Worm (Caenorhabditis elegans) whole organism, early embryonic: Measurements from ENCODE around the gene Y48A6B.3.
"Not testable (repeated sequence)": the region's sequence is repeated elsewhere in the genome, so short reads cannot be mapped to it uniquely, and the experiment has no call there.

ENCODE experiments used
- B0310.2 ChIP-seq: sonication (generic microtip); optimal IDR thresholded peaks from 2 replicates; lab custom pipeline; 2016; ENCODE audit warnings: mild to moderate bottlenecking, missing genetic modification characterization, missing compliant biosample characterization
- F13C5.2 ChIP-seq: sonication (generic microtip); optimal IDR thresholded peaks from 2 replicates; lab custom pipeline; 2017; ENCODE audit warnings: mild to moderate bottlenecking, missing genetic modification characterization, inconsistent platforms, missing compliant biosample characterization
- aly-1 ChIP-seq: sonication (generic microtip); optimal IDR thresholded peaks from 2 replicates; lab custom pipeline; 2016; ENCODE audit warnings: missing genetic modification characterization, missing compliant biosample characterization
- ama-1 ChIP-seq: fragments of 150-350 bp; optimal IDR thresholded peaks from 2 replicates; lab custom pipeline; 2014
- ceh-13 ChIP-seq: fragments of 200-800 bp; sonication (Bioruptor generic); optimal IDR thresholded peaks from 2 replicates; lab custom pipeline; 2018; ENCODE audit warnings: mild to moderate bottlenecking, missing genetic modification characterization, missing compliant biosample characterization
- ceh-36 ChIP-seq: sonication (generic microtip); optimal IDR thresholded peaks from 2 replicates; lab custom pipeline; 2016; ENCODE audit warnings: missing genetic modification characterization, inconsistent platforms, missing compliant biosample characterization
- ets-7 ChIP-seq: sonication (generic microtip); optimal IDR thresholded peaks from 2 replicates; lab custom pipeline; 2016; ENCODE audit warnings: missing genotype, missing genetic modification characterization, missing compliant biosample characterization
- flt-1 ChIP-seq: fragments of 200-800 bp; sonication (Bioruptor generic); IDR thresholded peaks from 2 replicates; pipeline ENCODE4 v1.3.6; 2022; ENCODE audit warnings: missing genetic modification characterization, missing compliant biosample characterization
- hmbx-1 ChIP-seq: sonication (generic microtip); optimal IDR thresholded peaks from 2 replicates; lab custom pipeline; 2016; ENCODE audit warnings: mild to moderate bottlenecking, missing genetic modification characterization, missing compliant biosample characterization
- hmg-4 ChIP-seq: fragments of 200-800 bp; sonication (Bioruptor generic); optimal IDR thresholded peaks from 2 replicates; lab custom pipeline; 2018; ENCODE audit warnings: mild to moderate bottlenecking, missing genetic modification characterization, missing compliant biosample characterization
- hnd-1 ChIP-seq: sonication (generic microtip); optimal IDR thresholded peaks from 2 replicates; lab custom pipeline; 2016; ENCODE audit warnings: missing genetic modification characterization, missing compliant biosample characterization
- pes-1 ChIP-seq: fragments of 200-800 bp; sonication (Bioruptor generic); IDR thresholded peaks from 2 replicates; pipeline ENCODE4 v1.3.6; 2022; ENCODE audit warnings: missing genetic modification reagents, missing genetic modification characterization, missing compliant biosample characterization
- scrt-1 ChIP-seq: fragments of 200-800 bp; sonication (Bioruptor generic); IDR thresholded peaks from 2 replicates; pipeline ENCODE4 v1.3.6; 2022; ENCODE audit warnings: missing genetic modification characterization, missing compliant biosample characterization
- sea-1 ChIP-seq: fragments of 200-800 bp; sonication (Bioruptor generic); conservative IDR thresholded peaks from 2 replicates; pipeline ENCODE4 v1.3.6; 2022; ENCODE audit warnings: missing genetic modification characterization, missing compliant biosample characterization
- tbx-11 ChIP-seq: fragments of 200-800 bp; sonication (Bioruptor generic); IDR thresholded peaks from 2 replicates; pipeline ENCODE4 v1.3.6; 2022; ENCODE audit warnings: missing genetic modification characterization, missing compliant biosample characterization
- tbx-37 ChIP-seq: fragments of 200-800 bp; sonication (Bioruptor generic); conservative IDR thresholded peaks from 2 replicates; pipeline ENCODE4 v1.3.6; 2022; ENCODE audit warnings: missing genetic modification reagents, missing genetic modification characterization, missing compliant biosample characterization
- tra-4 ChIP-seq: sonication (generic microtip); optimal IDR thresholded peaks from 2 replicates; lab custom pipeline; 2017; ENCODE audit warnings: missing genetic modification characterization, missing compliant biosample characterization

Gene Y48A6B.3

DNA sequence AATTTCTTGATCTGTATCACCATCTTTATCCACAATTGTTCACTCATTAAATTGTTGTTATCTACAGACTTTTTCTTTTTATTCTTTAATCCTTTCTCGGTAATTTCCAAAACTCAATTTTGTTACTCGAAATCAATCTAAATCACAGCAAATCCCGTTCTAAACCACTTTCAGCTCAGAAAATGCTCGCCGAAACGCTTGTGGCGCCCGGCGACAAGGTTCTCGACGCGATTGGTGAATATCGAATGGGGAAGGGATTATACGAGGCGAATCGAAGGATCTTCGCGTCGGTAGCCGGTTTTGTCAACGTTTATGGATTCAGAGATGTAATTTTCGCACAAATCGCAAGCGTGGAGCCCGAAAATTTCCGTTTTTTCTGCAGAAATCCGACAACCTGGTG lies 847 bp downstream of the Y48A6B.3 start, which contains the start of gene exos-1:
exos-1 (plus strand) TSS at position 175 of the 400 bp plus-strand sequence.
- TF ChIP-seq ceh-36, result peak; percentile 30
- no peak for TF ChIP-seq tbx-37

DNA sequence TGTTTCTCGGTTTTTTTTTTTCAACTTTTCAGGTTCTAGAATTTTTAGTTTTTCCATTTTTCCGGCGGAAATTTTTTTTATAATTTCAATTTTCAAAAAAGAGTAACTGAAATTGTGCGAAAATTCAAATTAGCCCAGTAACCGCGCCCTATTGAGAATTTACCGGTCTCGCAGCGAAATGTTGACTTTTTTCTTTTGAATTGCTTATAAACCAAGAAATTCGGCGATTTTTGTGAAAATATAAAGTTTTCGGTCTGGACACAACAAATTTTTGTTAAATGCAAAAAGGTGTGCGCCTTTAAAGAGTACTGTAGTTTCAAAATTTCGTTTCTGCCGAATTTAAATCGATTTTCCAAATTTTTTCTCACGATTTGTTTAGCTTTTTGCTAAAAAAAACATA lies 2.6 kb downstream of the Y48A6B.3 start:
- TF ChIP-seq tbx-37 (no peak), hmg-4 (GFP tag; lab: Kevin White, UChicago) (no peak), ceh-36 (no peak), tra-4 (tag; lab: Kevin White, UChicago) (no peak), tbx-11 (GFP tag; lab: Robert Waterston, UW) (no peak), scrt-1 (no peak), sea-1 (GFP tag; lab: Robert Waterston, UW) (no peak)

DNA sequence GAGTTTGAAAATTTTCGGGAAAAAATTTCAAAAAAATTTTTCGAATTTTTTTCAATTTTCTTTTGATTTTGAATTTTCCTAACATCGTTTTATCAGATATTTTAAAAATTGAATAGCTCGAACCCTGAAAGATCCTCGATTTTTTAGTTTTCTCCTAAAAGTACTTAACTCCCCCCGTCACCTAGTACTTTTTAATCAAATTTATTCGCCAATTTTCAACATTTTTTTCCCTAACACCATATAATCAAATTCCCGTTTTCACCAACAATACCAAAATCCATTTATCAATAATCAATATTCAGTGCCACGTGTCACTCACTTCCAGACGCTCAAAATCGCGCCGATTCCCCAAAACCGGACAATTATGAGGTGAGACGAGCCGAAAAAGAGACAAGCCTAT lies 4.2 kb downstream of the Y48A6B.3 start, which contains the start of gene kvs-4:
kvs-4 (plus strand) TSS at position 301 of the 400 bp plus-strand sequence.
- TF ChIP-seq tra-4 (tag; lab: Kevin White, UChicago), result no peak
- TF ChIP-seq ceh-36, result no peak
- TF ChIP-seq sea-1 (GFP tag; lab: Robert Waterston, UW), result no peak
- TF ChIP-seq hnd-1 (tag; lab: Kevin White, UChicago), result no peak
- no peak for TF ChIP-seq ama-1 (lab: Kevin White, UChicago)
- no peak for TF ChIP-seq aly-1
- no peak for TF ChIP-seq tbx-11 (GFP tag; lab: Robert Waterston, UW)
- no peak for TF ChIP-seq flt-1 (GFP tag; lab: Robert Waterston, UW)
- no peak for TF ChIP-seq ets-7
- no peak for TF ChIP-seq F13C5.2 (tag; lab: Kevin White, UChicago)
- TF ChIP-seq hmg-4 (GFP tag; lab: Kevin White, UChicago), result no peak
- TF ChIP-seq ceh-13 (GFP tag; lab: Kevin White, UChicago), result no peak

DNA sequence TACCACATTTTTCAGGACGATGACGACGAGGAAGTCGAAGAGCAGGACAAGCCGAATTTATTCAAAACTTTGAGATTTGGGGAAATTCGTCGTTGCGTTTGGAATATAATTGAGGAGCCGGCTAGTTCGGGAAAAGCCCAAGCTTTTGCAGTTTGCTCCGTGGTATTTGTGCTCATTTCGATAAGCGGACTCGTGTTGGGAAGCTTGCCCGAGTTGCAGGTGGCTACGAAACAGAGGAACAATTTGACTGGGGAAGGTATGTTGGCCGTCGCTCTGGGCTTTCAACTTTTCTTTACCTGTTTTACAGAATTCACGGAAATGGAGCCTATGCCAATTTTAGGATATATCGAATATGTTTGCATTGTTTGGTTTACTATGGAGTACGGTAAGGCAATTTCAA lies 14.3 kb downstream of the Y48A6B.3 start:
- no peak for TF ChIP-seq aly-1
- TF ChIP-seq ets-7, result no peak
- TF ChIP-seq F13C5.2 (tag; lab: Kevin White, UChicago), result no peak
- TF ChIP-seq pes-1 (GFP tag; lab: Robert Waterston, UW), result no peak
- no peak for TF ChIP-seq B0310.2 (tag; lab: Kevin White, UChicago)
- TF ChIP-seq tbx-11 (GFP tag; lab: Robert Waterston, UW), result no peak
- TF ChIP-seq sea-1 (GFP tag; lab: Robert Waterston, UW), result no peak
- TF ChIP-seq tra-4 (tag; lab: Kevin White, UChicago), result no peak
- TF ChIP-seq ceh-36, result no peak
- no peak for TF ChIP-seq tbx-37
- TF ChIP-seq hmbx-1 (tag; lab: Kevin White, UChicago), result no peak
- no peak for TF ChIP-seq ama-1 (lab: Kevin White, UChicago)
- no peak for TF ChIP-seq ceh-13 (GFP tag; lab: Kevin White, UChicago)
- TF ChIP-seq hnd-1 (tag; lab: Kevin White, UChicago), result no peak
- TF ChIP-seq flt-1 (GFP tag; lab: Robert Waterston, UW), result no peak
- no peak for TF ChIP-seq hmg-4 (GFP tag; lab: Kevin White, UChicago)
- TF ChIP-seq scrt-1, result no peak

DNA sequence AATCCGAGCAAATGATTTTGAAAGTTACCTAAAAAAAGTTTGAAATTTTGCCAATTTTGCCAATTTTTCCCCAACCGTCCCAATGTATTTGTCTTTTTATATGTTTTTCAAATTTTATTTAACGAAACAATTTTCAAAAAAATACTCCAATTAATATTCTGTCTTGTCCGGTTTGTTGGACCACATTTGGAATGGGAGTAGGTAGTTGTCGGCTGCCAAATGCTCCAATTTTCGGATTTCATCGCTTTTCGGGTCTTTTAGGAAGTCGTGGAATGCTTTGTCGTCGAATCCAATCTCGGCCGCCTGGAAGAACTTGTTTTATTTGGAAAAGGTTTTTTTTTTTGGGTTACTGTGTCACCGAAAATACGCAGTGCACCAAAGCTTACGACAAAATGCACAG lies 17.1 kb downstream of the Y48A6B.3 start:
- TF ChIP-seq aly-1 (no peak), B0310.2 (tag; lab: Kevin White, UChicago) (no peak), ceh-36 (no peak), ets-7 (no peak), hmbx-1 (tag; lab: Kevin White, UChicago) (no peak), tra-4 (tag; lab: Kevin White, UChicago) (no peak), ceh-13 (GFP tag; lab: Kevin White, UChicago) (no peak), hmg-4 (GFP tag; lab: Kevin White, UChicago) (no peak), scrt-1 (no peak), pes-1 (GFP tag; lab: Robert Waterston, UW) (no peak), F13C5.2 (tag; lab: Kevin White, UChicago) (no peak), flt-1 (GFP tag; lab: Robert Waterston, UW) (no peak), tbx-37 (no peak), hnd-1 (tag; lab: Kevin White, UChicago) (no peak), ama-1 (lab: Kevin White, UChicago) (no peak), tbx-11 (GFP tag; lab: Robert Waterston, UW) (no peak)

DNA sequence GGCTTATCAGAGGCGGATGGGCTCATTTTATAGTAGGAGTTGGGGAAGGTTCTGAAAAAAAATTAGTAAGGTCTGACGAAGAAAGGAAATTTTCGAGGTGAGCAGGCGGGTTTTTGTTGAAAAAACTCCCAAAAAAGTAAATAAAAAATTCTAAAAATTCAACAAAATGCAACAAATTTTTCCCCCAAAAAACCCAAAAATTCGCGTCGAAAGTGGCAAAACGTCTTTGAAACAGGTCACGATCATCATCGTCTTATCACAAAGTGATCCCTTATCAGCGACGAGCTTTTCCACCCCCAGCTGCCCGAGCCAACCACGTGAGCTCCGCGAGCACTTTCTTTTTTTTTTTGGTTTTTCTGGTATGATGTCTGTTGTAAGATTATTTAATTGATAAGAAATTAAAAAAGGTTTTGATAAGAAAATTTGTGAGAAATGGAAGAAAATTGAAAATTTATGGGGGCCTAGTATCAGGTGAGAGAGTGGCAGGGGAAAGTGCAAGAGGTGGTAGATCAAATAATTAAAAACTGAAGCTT lies 18.6 kb downstream of the Y48A6B.3 start, which contains the start of gene Y48A6B.7:
Y48A6B.7 (minus strand) TSS at position 51 of the 533 bp plus-strand sequence.
- no peak for TF ChIP-seq ceh-13 (GFP tag; lab: Kevin White, UChicago)
- no peak for TF ChIP-seq flt-1 (GFP tag; lab: Robert Waterston, UW)
- TF ChIP-seq scrt-1, result no peak
- no peak for TF ChIP-seq tra-4 (tag; lab: Kevin White, UChicago)
- TF ChIP-seq F13C5.2 (tag; lab: Kevin White, UChicago), result no peak
- TF ChIP-seq ets-7, result no peak
- TF ChIP-seq hmbx-1 (tag; lab: Kevin White, UChicago), result no peak

DNA sequence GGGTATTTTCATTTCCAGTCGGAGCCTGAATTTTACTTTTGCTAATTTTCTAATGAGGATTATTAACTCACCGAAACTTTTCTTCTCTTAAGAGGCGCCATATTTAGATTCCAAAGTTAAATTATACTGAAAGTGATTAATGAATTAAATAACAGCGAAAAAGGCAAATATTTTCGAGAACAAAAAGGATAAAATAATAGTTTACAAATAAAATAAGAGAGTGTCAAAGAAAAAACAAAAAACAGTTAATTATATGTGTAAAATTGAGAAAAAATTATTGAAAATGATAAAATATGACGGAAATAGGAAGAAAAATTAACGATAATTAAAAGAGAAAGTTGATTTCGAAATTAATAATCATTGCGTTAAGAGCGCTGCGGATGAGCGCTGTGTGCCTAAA lies 21.3 kb downstream of the Y48A6B.3 start, which contains the start of gene Y48A6B.8:
Y48A6B.8 (minus strand) TSS at position 101 of the 400 bp plus-strand sequence.
- TF ChIP-seq B0310.2 (tag; lab: Kevin White, UChicago); ceh-36; sea-1 (GFP tag; lab: Robert Waterston, UW): not testable (repeated sequence)

DNA sequence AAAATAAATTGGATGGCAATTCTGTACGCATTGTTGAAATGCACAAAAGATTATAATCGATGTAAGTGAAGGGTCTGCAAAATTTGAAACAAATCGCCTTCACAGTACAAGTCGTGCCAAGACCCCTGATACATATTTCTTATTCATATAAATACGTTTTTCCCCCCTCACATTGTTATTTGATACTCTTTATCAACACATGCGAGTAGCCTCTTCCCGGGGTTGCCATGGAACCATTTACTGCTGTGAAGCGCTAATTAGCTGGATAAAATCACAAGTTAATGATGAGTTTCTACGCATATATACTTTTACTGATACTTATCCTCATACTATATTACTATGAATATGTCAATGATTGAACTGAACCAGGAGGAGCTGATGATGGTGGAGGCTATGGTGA lies 23.3 kb downstream of the Y48A6B.3 start, which contains the start of gene Y48A6B.14:
Y48A6B.14 (plus strand) TSS at position 301 of the 400 bp plus-strand sequence.
- TF ChIP-seq hmg-4 (GFP tag; lab: Kevin White, UChicago), result no peak
- no peak for TF ChIP-seq tbx-37
- no peak for TF ChIP-seq hmbx-1 (tag; lab: Kevin White, UChicago)
- TF ChIP-seq tbx-11 (GFP tag; lab: Robert Waterston, UW), result no peak
- TF ChIP-seq ceh-36, result no peak
- TF ChIP-seq ama-1 (lab: Kevin White, UChicago), result no peak
- TF ChIP-seq F13C5.2 (tag; lab: Kevin White, UChicago), result no peak
- no peak for TF ChIP-seq flt-1 (GFP tag; lab: Robert Waterston, UW)
- TF ChIP-seq hnd-1 (tag; lab: Kevin White, UChicago), result no peak
